Worm (Caenorhabditis elegans): ENCODE data around the gene fbxa-42.
"Not testable (repeated sequence)": the region's sequence is repeated elsewhere in the genome, so short reads cannot be mapped to it uniquely, and the experiment has no call there.

DNA sequence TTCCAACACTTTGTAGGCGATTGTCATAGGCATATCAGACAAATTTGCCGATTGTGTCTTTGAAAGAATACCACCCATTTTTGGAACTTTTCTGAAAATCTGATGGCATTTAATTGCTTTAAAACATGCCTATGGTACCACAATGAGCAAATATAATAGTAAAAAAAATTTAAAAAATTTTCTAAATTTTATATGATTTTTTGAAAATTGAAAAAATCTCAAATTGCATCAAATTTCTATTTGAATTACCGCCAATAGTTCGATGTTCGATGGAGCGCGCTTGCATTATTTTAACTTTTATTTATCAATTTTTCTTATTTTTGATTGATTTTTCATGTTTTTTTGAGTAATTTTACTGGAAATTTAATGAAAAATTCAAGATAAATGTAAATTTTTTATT, at the start of gene fbxa-42:
- TF ChIP-seq nhr-28 (tag; optimal IDR thresholded peaks at IDR 0.05); ceh-83 (GFP tag; optimal IDR thresholded peaks at IDR 0.05); elt-3 (tag; optimal IDR thresholded peaks at IDR 0.05); hlh-1 (tag; optimal IDR thresholded peaks at IDR 0.05); lin-13 (tag; optimal IDR thresholded peaks at IDR 0.05); ztf-11 (tag; optimal IDR thresholded peaks at IDR 0.05); mep-1 (tag; optimal IDR thresholded peaks at IDR 0.05); nhr-2 (tag; optimal IDR thresholded peaks at IDR 0.05); ces-1 (GFP tag; optimal IDR thresholded peaks at IDR 0.05): not testable (repeated sequence)
